Fruit fly (Drosophila melanogaster) whole organism, embryonic: ENCODE measurements around the gene Vajk1.

ENCODE experiments used
- Abd-B ChIP-seq: fragments of 200-800 bp; sonication (Bioruptor generic); optimal IDR thresholded peaks from 2 replicates; lab custom pipeline; 2018; ENCODE audit warnings: missing biosample characterization, mild to moderate bottlenecking, missing genetic modification characterization, moderate library complexity
- CG10267 ChIP-seq: fragments of 200-800 bp; sonication (Bioruptor generic); optimal IDR thresholded peaks from 2 replicates; lab custom pipeline; 2018; ENCODE audit warnings: missing biosample characterization, mild to moderate bottlenecking, missing genetic modification characterization, moderate library complexity
- CG11504 ChIP-seq: fragments of 200-800 bp; sonication (Bioruptor generic); optimal IDR thresholded peaks from 3 replicates; lab custom pipeline; 2019; ENCODE audit warnings: missing biosample characterization, mild to moderate bottlenecking, missing genetic modification characterization, moderate library complexity
- CG11695 ChIP-seq: fragments of 200-800 bp; sonication (Bioruptor generic); IDR thresholded peaks from 3 replicates; pipeline ENCODE4 v1.3.6; 2022; ENCODE audit warnings: missing biosample characterization, missing genetic modification characterization
- CG12391 ChIP-seq: fragments of 200-800 bp; sonication (Bioruptor generic); optimal IDR thresholded peaks from 3 replicates; lab custom pipeline; 2018; ENCODE audit warnings: missing biosample characterization, mild to moderate bottlenecking, missing genetic modification characterization, moderate library complexity
- CG13424 ChIP-seq: fragments of 200-800 bp; sonication (Bioruptor generic); optimal IDR thresholded peaks from 2 replicates; lab custom pipeline; 2019; ENCODE audit warnings: missing biosample characterization, mild to moderate bottlenecking, missing genetic modification characterization, moderate library complexity
- CG1647 ChIP-seq: fragments of 200-800 bp; sonication (Bioruptor generic); optimal IDR thresholded peaks from 3 replicates; lab custom pipeline; 2016; ENCODE audit warnings: missing biosample characterization, missing genetic modification characterization
- CG17385 ChIP-seq: fragments of 200-800 bp; sonication (Bioruptor generic); optimal IDR thresholded peaks from 3 replicates; lab custom pipeline; 2018; ENCODE audit warnings: missing biosample characterization, mild to moderate bottlenecking, missing genetic modification characterization
- CG18619 ChIP-seq: fragments of 200-800 bp; sonication (Bioruptor generic); optimal IDR thresholded peaks from 3 replicates; lab custom pipeline; 2017; ENCODE audit warnings: missing biosample characterization, mild to moderate bottlenecking, missing genetic modification characterization
- CG3163 ChIP-seq: fragments of 200-800 bp; sonication (Bioruptor generic); optimal IDR thresholded peaks from 3 replicates; lab custom pipeline; 2016; ENCODE audit warnings: missing biosample characterization, missing genetic modification characterization
- CG3407 ChIP-seq: fragments of 200-800 bp; sonication (Bioruptor generic); optimal IDR thresholded peaks from 2 replicates; lab custom pipeline; 2018; ENCODE audit warnings: missing biosample characterization, mild to moderate bottlenecking, missing genetic modification characterization
- CG42726 ChIP-seq: fragments of 200-800 bp; sonication (Bioruptor generic); IDR thresholded peaks from 2 replicates; pipeline ENCODE4 v1.3.6; 2022; ENCODE audit warnings: missing biosample characterization, missing genetic modification characterization; ENCODE audit not compliant: partially characterized antibody
- CG6689 ChIP-seq: fragments of 200-800 bp; sonication (Bioruptor generic); IDR thresholded peaks from 2 replicates; pipeline ENCODE4 v1.3.6; 2022; ENCODE audit warnings: missing biosample characterization, missing genetic modification characterization
- CG8388 ChIP-seq: fragments of 200-800 bp; sonication (Bioruptor generic); optimal IDR thresholded peaks from 2 replicates; lab custom pipeline; 2019; ENCODE audit warnings: missing biosample characterization, mild to moderate bottlenecking, missing genetic modification characterization, moderate library complexity
- Dip2 ChIP-seq: fragments of 200-800 bp; sonication (Bioruptor generic); IDR thresholded peaks from 2 replicates; pipeline ENCODE4 v1.3.6; 2022; ENCODE audit warnings: missing biosample characterization, missing genetic modification characterization
- Dll ChIP-seq: fragments of 200-800 bp; sonication (Bioruptor generic); IDR thresholded peaks from 4 replicates; pipeline ENCODE4 v1.3.6; 2022; ENCODE audit warnings: missing biosample characterization, missing genetic modification characterization; ENCODE audit not compliant: partially characterized antibody
- E2f1 ChIP-seq: fragments of 200-800 bp; sonication (Bioruptor generic); IDR thresholded peaks from 2 replicates; pipeline ENCODE4 v1.3.6; 2022; ENCODE audit warnings: missing biosample characterization, missing genetic modification characterization
- Eip74EF ChIP-seq, 2 experiments: fragments of 200-800 bp in 1 of 2; fragments of >200 bp in 1 of 2; sonication (Bioruptor generic) in 1 of 2; optimal IDR thresholded peaks; 2 replicates each; lab custom pipeline; 2017 to 2019; ENCODE audit warnings: missing biosample characterization in 2 of 2, missing genetic modification characterization in 2 of 2, mild to moderate bottlenecking in 1 of 2, moderate library complexity in 1 of 2
- Ets65A ChIP-seq: fragments of 200-800 bp; sonication (Bioruptor generic); peaks from one replicate; lab custom pipeline; 2016; ENCODE audit warnings: missing biosample characterization, missing genetic modification characterization
- Fer3 ChIP-seq: fragments of 200-800 bp; sonication (Bioruptor generic); optimal IDR thresholded peaks from 2 replicates; lab custom pipeline; 2018; ENCODE audit warnings: missing biosample characterization, mild to moderate bottlenecking, missing genetic modification characterization, moderate library complexity
- Gug ChIP-seq: fragments of 200-800 bp; sonication (Bioruptor generic); IDR thresholded peaks from 4 replicates; pipeline ENCODE4 v1.3.6; 2022; ENCODE audit warnings: missing biosample characterization, missing genetic modification characterization
- Kr ChIP-seq: fragments of 200-800 bp; sonication (Bioruptor generic); optimal IDR thresholded peaks from 2 replicates; lab custom pipeline; 2017; ENCODE audit warnings: missing biosample characterization, mild to moderate bottlenecking, missing genetic modification characterization
- Meics ChIP-seq: fragments of 200-800 bp; sonication (Bioruptor generic); optimal IDR thresholded peaks from 2 replicates; lab custom pipeline; 2017; ENCODE audit warnings: missing biosample characterization, mild to moderate bottlenecking, missing genetic modification characterization
- Nf-YB ChIP-seq: fragments of 200-800 bp; sonication (Bioruptor generic); optimal IDR thresholded peaks from 3 replicates; lab custom pipeline; 2019; ENCODE audit warnings: missing biosample characterization, mild to moderate bottlenecking, missing genetic modification characterization, moderate library complexity
- Pdp1 ChIP-seq, 2 experiments: fragments of 200-800 bp; sonication (Bioruptor generic); optimal IDR thresholded peaks; 3 replicates each; lab custom pipeline; 2016; ENCODE audit warnings: missing biosample characterization in 2 of 2, missing genetic modification characterization in 2 of 2, mild to moderate bottlenecking in 1 of 2, moderate library complexity in 1 of 2
- Ssrp ChIP-seq: fragments of 200-800 bp; sonication (Bioruptor generic); optimal IDR thresholded peaks from 2 replicates; lab custom pipeline; 2018; ENCODE audit warnings: missing biosample characterization, mild to moderate bottlenecking, missing genetic modification characterization, moderate library complexity
- Trl ChIP-seq, 3 experiments: fragments of >200 bp in 2 of 3; fragments of 200-800 bp in 1 of 3; sonication (Bioruptor generic) in 1 of 3; optimal IDR thresholded peaks; 2 replicates in 1 of 3; 3 replicates in 2 of 3; lab custom pipeline; 2016 to 2017; ENCODE audit warnings: missing biosample characterization in 1 of 3, missing genetic modification characterization in 1 of 3
- Vsx1 ChIP-seq: fragments of 200-800 bp; sonication (Bioruptor generic); optimal IDR thresholded peaks from 2 replicates; lab custom pipeline; 2017; ENCODE audit warnings: missing biosample characterization, mild to moderate bottlenecking, missing genetic modification characterization, missing genetic modification reagents
- abd-A ChIP-seq: fragments of 200-800 bp; sonication (Bioruptor generic); optimal IDR thresholded peaks from 3 replicates; lab custom pipeline; 2019; ENCODE audit warnings: missing biosample characterization, mild to moderate bottlenecking, missing genetic modification characterization, moderate library complexity
- al ChIP-seq: fragments of 200-800 bp; sonication (Bioruptor generic); IDR thresholded peaks from 2 replicates; pipeline ENCODE4 v1.3.6; 2022; ENCODE audit warnings: missing biosample characterization, missing genetic modification characterization
- bbx ChIP-seq: fragments of 200-800 bp; sonication (Bioruptor generic); IDR thresholded peaks from 2 replicates; pipeline ENCODE4 v1.3.6; 2022; ENCODE audit warnings: missing biosample characterization, missing genetic modification characterization; ENCODE audit not compliant: partially characterized antibody
- chinmo ChIP-seq: fragments of 200-800 bp; sonication (Bioruptor generic); IDR thresholded peaks from 4 replicates; pipeline ENCODE4 v1.3.6; 2022; ENCODE audit warnings: missing biosample characterization, missing genetic modification characterization; ENCODE audit not compliant: partially characterized antibody
- chm ChIP-seq: fragments of 200-800 bp; sonication (Bioruptor generic); IDR thresholded peaks from 2 replicates; pipeline ENCODE4 v1.3.6; 2022; ENCODE audit warnings: missing biosample characterization, missing genetic modification characterization
- corto ChIP-seq: fragments of 200-800 bp; sonication (Bioruptor generic); optimal IDR thresholded peaks from 2 replicates; lab custom pipeline; 2016; ENCODE audit warnings: missing biosample characterization, mild to moderate bottlenecking, missing genetic modification characterization, moderate library complexity
- dmrt11E ChIP-seq: fragments of 200-800 bp; sonication (Bioruptor generic); optimal IDR thresholded peaks from 3 replicates; lab custom pipeline; 2018; ENCODE audit warnings: missing biosample characterization, mild to moderate bottlenecking, missing genetic modification characterization, moderate library complexity
- eve ChIP-seq, 2 experiments: fragments of >200 bp; optimal IDR thresholded peaks; 2 replicates each; lab custom pipeline; 2017; ENCODE audit warnings: missing biosample characterization in 2 of 2, missing genetic modification characterization in 2 of 2
- gem ChIP-seq: fragments of 200-800 bp; sonication (Bioruptor generic); optimal IDR thresholded peaks from 2 replicates; lab custom pipeline; 2019; ENCODE audit warnings: missing biosample characterization, mild to moderate bottlenecking, missing genetic modification characterization, moderate library complexity
- jigr1 ChIP-seq: fragments of 200-800 bp; sonication (Bioruptor generic); IDR thresholded peaks from 3 replicates; pipeline ENCODE4 v1.3.6; 2022; ENCODE audit warnings: missing biosample characterization, missing genetic modification characterization
- jumu ChIP-seq: fragments of 200-800 bp; sonication (Bioruptor generic); optimal IDR thresholded peaks from 3 replicates; lab custom pipeline; 2016; ENCODE audit warnings: missing biosample characterization, missing genetic modification characterization
- nerfin-2 ChIP-seq: fragments of 200-800 bp; sonication (Bioruptor generic); IDR thresholded peaks from 2 replicates; pipeline ENCODE4 v1.3.6; 2022; ENCODE audit warnings: missing biosample characterization, missing genetic modification characterization; ENCODE audit not compliant: partially characterized antibody
- nmo ChIP-seq: fragments of 200-800 bp; sonication (Bioruptor generic); optimal IDR thresholded peaks from 2 replicates; lab custom pipeline; 2018; ENCODE audit warnings: missing biosample characterization, mild to moderate bottlenecking, missing genetic modification characterization, moderate library complexity
- pros ChIP-seq: fragments of 200-800 bp; sonication (Bioruptor generic); optimal IDR thresholded peaks from 3 replicates; lab custom pipeline; 2019; ENCODE audit warnings: missing biosample characterization, mild to moderate bottlenecking, missing genetic modification characterization, moderate library complexity
- sima ChIP-seq: fragments of 200-800 bp; sonication (Bioruptor generic); optimal IDR thresholded peaks from 2 replicates; lab custom pipeline; 2016; ENCODE audit warnings: missing biosample characterization, missing genetic modification characterization
- slou ChIP-seq: fragments of 200-800 bp; sonication (Bioruptor generic); optimal IDR thresholded peaks from 3 replicates; lab custom pipeline; 2016; ENCODE audit warnings: missing biosample characterization, missing genetic modification characterization
- tio ChIP-seq: fragments of 200-800 bp; sonication (Bioruptor generic); optimal IDR thresholded peaks from 2 replicates; lab custom pipeline; 2017; ENCODE audit warnings: missing biosample characterization, missing genetic modification characterization, inconsistent platforms
- ttk ChIP-seq: fragments of 200-800 bp; sonication (Bioruptor generic); IDR thresholded peaks from 2 replicates; pipeline ENCODE4 v2.1.2; 2022; ENCODE audit warnings: missing biosample characterization, missing genetic modification characterization
- twi ChIP-seq: fragments of 200-800 bp; optimal IDR thresholded peaks from 2 replicates; lab custom pipeline; 2019; ENCODE audit warnings: missing biosample characterization, mild to moderate bottlenecking, missing genetic modification characterization, moderate library complexity
- yki ChIP-seq: fragments of >200 bp; optimal IDR thresholded peaks from 3 replicates; lab custom pipeline; 2018

Vajk1 gene

dm6 chr2L:13877934-13878580, 45.3 kb downstream of the Vajk1 start:
- TF ChIP-seq CG3163 (GFP tag; lab: Kevin White, UChicago) (peak; percentile 95), Dll (GFP tag; lab: Robert Waterston, UW) (0 out of 4 replicates have a peak, but pooled peaks have one; percentile 25), al (GFP tag; lab: Robert Waterston, UW) (no peak), CG6689 (GFP tag; lab: Robert Waterston, UW) (peak; percentile 19; the same call in 1 of the 2 replicates), abd-A (tag; lab: Kevin White, UChicago) (peak; percentile 9), Abd-B (GFP tag; lab: Kevin White, UChicago) (no peak), CG11504 (tag; lab: Kevin White, UChicago) (no peak), corto (GFP tag; lab: Kevin White, UChicago) (peak; percentile 47), ttk (0 out of 2 replicates have a peak, but pooled peaks have one; percentile 16), Eip74EF (GFP tag; optimal IDR thresholded peaks at IDR 0.05; lab: Kevin White, UChicago) (peak in 1 of 2 experiments; percentile 13), Pdp1 (GFP tag; optimal IDR thresholded peaks at IDR 0.05; lab: Kevin White, UChicago) (peak in 1 of 2 experiments; percentile 3), Trl (optimal IDR thresholded peaks at IDR 0.05; lab: Kevin White, UChicago) (peak; percentile 87 to 90), Trl (GFP tag; optimal IDR thresholded peaks at IDR 0.05; lab: Kevin White, UChicago) (no peak), CG12391 (no peak), Gug (GFP tag; lab: Robert Waterston, UW) (no peak), bbx (0 out of 2 replicates have a peak, but pooled peaks have one; percentile 15), sima (GFP tag; lab: Kevin White, UChicago) (no peak), yki (lab: Kevin White, UChicago) (peak; percentile 25), chinmo (GFP tag; lab: Robert Waterston, UW) (0 out of 4 replicates have a peak, but pooled peaks have one; percentile 59), Vsx1 (GFP tag; lab: Kevin White, UChicago) (peak; percentile 21), jigr1 (no peak), jumu (GFP tag; lab: Kevin White, UChicago) (no peak), Fer3 (tag; lab: Kevin White, UChicago) (no peak), nerfin-2 (GFP tag; lab: Robert Waterston, UW) (no peak), eve (GFP tag; optimal IDR thresholded peaks at IDR 0.05; lab: Kevin White, UChicago) (peak in 1 of 2 experiments; percentile 34), chm (GFP tag; lab: Robert Waterston, UW) (peak; percentile 35; the same call in 1 of the 2 replicates), CG1647 (GFP tag; lab: Kevin White, UChicago) (no peak)

dm6 chr2L:13876698-13877097, 46.7 kb downstream of the Vajk1 start:
- TF ChIP-seq dmrt11E (tag; lab: Kevin White, UChicago): peak; percentile 64
- peak; percentile 12 for TF ChIP-seq CG17385
- TF ChIP-seq Dip2 (GFP tag; lab: Robert Waterston, UW): no peak
- peak; percentile 17 for TF ChIP-seq Nf-YB (GFP tag; lab: Kevin White, UChicago)
- peak; percentile 73 for TF ChIP-seq gem (tag; lab: Kevin White, UChicago)
- TF ChIP-seq CG3407 (GFP tag; lab: Kevin White, UChicago): peak; percentile 24
- TF ChIP-seq pros (GFP tag; lab: Kevin White, UChicago): peak; percentile 70
- TF ChIP-seq CG8388: peak; percentile 42
- no peak for TF ChIP-seq E2f1 (GFP tag; lab: Robert Waterston, UW)
- TF ChIP-seq Kr (GFP tag; lab: Kevin White, UChicago): no peak
- no peak for TF ChIP-seq Ets65A
- TF ChIP-seq CG13424 (tag; lab: Kevin White, UChicago): peak; percentile 57
- TF ChIP-seq Ssrp: peak; percentile 57
- peak; percentile 20 for TF ChIP-seq CG10267
- TF ChIP-seq CG42726: no peak
- peak; percentile 29 for TF ChIP-seq tio (GFP tag; lab: Kevin White, UChicago)
- no peak for TF ChIP-seq CG11695 (GFP tag; lab: Robert Waterston, UW)
- TF ChIP-seq twi (tag; lab: Kevin White, UChicago): peak; percentile 18
- TF ChIP-seq Meics (GFP tag; lab: Kevin White, UChicago): no peak
- TF ChIP-seq slou (GFP tag; lab: Kevin White, UChicago): peak; percentile 14
- peak; percentile 20 for TF ChIP-seq CG18619 (GFP tag; lab: Kevin White, UChicago)
- peak; percentile 64 for TF ChIP-seq nmo (GFP tag; lab: Kevin White, UChicago)
